Fruit fly (Drosophila melanogaster): ENCODE results near the gene CG9372.

DNA sequence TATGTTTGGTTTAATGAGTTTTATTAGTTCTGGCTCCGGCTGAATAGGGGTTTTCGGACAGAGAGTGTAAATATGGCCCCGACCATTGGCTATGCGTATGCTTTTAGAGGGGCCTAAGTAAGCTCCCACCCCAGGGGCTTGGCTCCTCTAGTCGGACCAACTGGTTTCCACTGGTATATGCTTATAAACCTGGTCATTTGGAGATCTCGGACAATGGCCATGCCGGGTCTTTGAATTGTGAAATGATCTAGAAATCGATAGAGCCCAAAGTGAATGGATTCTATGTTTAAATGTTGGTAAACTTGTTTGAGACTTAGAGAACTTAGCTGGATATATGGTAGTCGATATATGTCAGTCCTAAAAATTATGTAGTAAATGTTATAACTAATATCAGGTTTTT, 47.3 kb upstream of the CG9372 start:
- TF ChIP-seq topi (GFP tag; optimal IDR thresholded peaks at IDR 0.05) (no peak), eg (GFP tag; IDR thresholded peaks at IDR 0.05) (no peak), Lpt (GFP tag; optimal IDR thresholded peaks at IDR 0.05) (no peak), CG34406 (GFP tag; optimal IDR thresholded peaks at IDR 0.05) (no peak), vri (GFP tag; optimal IDR thresholded peaks at IDR 0.05) (no peak), Hr39 (GFP tag; optimal IDR thresholded peaks at IDR 0.05) (no peak), Sox102F (GFP tag; optimal IDR thresholded peaks at IDR 0.05) (no peak), Sox15 (GFP tag; optimal IDR thresholded peaks at IDR 0.05) (no peak), CG10631 (GFP tag; optimal IDR thresholded peaks at IDR 0.05) (no peak), ss (GFP tag; optimal IDR thresholded peaks at IDR 0.05) (no peak), net (GFP tag; optimal IDR thresholded peaks at IDR 0.05) (no peak), CG6808 (GFP tag; optimal IDR thresholded peaks at IDR 0.05) (no peak), spab (GFP tag; optimal IDR thresholded peaks at IDR 0.05) (no peak)
